Fruit fly (Drosophila melanogaster): ENCODE results near the gene CG31917.
A peak's percentile ranks its signal among the peaks of the same experiment; 100 is the strongest.

CG31917 gene

DNA sequence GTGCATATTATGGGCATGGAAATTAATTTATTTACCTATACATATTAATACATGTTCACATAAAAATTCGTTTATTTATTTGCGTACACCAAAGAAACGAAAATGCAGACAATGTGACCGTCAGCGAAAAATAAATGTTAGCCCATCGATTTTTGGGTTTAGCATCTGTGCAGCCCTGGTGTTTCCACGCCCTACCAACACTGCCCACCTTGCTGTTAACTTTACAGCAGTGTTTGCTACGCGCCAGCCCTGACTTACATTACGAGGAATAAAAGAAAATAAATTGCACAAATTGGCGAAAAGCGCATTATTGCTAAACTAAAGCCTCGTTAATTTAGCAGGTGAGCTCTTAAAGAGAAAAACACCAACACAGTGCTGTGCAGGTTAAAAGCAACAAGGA, 32.4 kb upstream of the CG31917 start, which contains the start of the genes CG33995, CG44000 and CG44001 (continued):
- TF ChIP-seq bigmax (GFP tag; optimal IDR thresholded peaks at IDR 0.05) (no peak), tin (GFP tag; optimal IDR thresholded peaks at IDR 0.05) (peak; percentile 53), CG33557 (GFP tag; optimal IDR thresholded peaks at IDR 0.05) (peak; percentile 14), sc (optimal IDR thresholded peaks at IDR 0.05) (no peak), sc (GFP tag; optimal IDR thresholded peaks at IDR 0.05) (no peak), h (optimal IDR thresholded peaks at IDR 0.05) (no peak), emc (GFP tag; optimal IDR thresholded peaks at IDR 0.05) (peak; percentile 4), ci (GFP tag; IDR thresholded peaks at IDR 0.05) (peak; percentile 70), lab (GFP tag; optimal IDR thresholded peaks at IDR 0.05) (peak; percentile 47), CG12391 (tag; optimal IDR thresholded peaks at IDR 0.05) (peak; percentile 53), CG17568 (GFP tag; optimal IDR thresholded peaks at IDR 0.05) (no peak), pnt (GFP tag; optimal IDR thresholded peaks at IDR 0.05) (peak; percentile 28), sr (GFP tag; IDR thresholded peaks at IDR 0.05) (no peak), hb (GFP tag; IDR thresholded peaks at IDR 0.05; ENCODE audit: partially characterized antibody) (no peak), CG7271 (tag; optimal IDR thresholded peaks at IDR 0.05) (peak; percentile 3), chn (GFP tag; optimal IDR thresholded peaks at IDR 0.05) (peak; percentile 63), Side (GFP tag; optimal IDR thresholded peaks at IDR 0.05) (peak; percentile 58), sqz (GFP tag; optimal IDR thresholded peaks at IDR 0.05) (peak; percentile 23), trem (tag; optimal IDR thresholded peaks at IDR 0.05) (peak; percentile 45), CG4424 (GFP tag; optimal IDR thresholded peaks at IDR 0.05) (peak; percentile 5), MBD-R2 (GFP tag; IDR thresholded peaks at IDR 0.05) (peak; percentile 94), CG12659 (GFP tag; optimal IDR thresholded peaks at IDR 0.05) (peak; percentile 94), her (GFP tag; optimal IDR thresholded peaks at IDR 0.05) (peak; percentile 65), NC2α (GFP tag; optimal IDR thresholded peaks at IDR 0.05) (peak; percentile 8), Dip3 (GFP tag; optimal IDR thresholded peaks at IDR 0.05) (peak; percentile 39), prd (optimal IDR thresholded peaks at IDR 0.05) (no peak), prd (GFP tag; IDR thresholded peaks at IDR 0.05) (peak; percentile 40; the same call in 1 of the 3 replicates), crol (GFP tag; IDR thresholded peaks at IDR 0.05) (no peak), CG11247 (GFP tag; IDR thresholded peaks at IDR 0.05) (0 out of 2 replicates have a peak, but pooled peaks have one; percentile 12), CG12769 (tag; optimal IDR thresholded peaks at IDR 0.05) (peak; percentile 61), Bteb2 (GFP tag; optimal IDR thresholded peaks at IDR 0.05) (peak; percentile 8), zfh2 (GFP tag; optimal IDR thresholded peaks at IDR 0.05) (peak; percentile 64), eyg (GFP tag; optimal IDR thresholded peaks at IDR 0.05) (peak; percentile 16), CG8281 (tag; optimal IDR thresholded peaks at IDR 0.05) (no peak), pb (GFP tag; optimal IDR thresholded peaks at IDR 0.05) (no peak), CG11085 (GFP tag; IDR thresholded peaks at IDR 0.05) (peak; percentile 39; the same call in 1 of the 2 replicates), CG4854 (GFP tag; optimal IDR thresholded peaks at IDR 0.05) (peak; percentile 55), CG2116 (GFP tag; optimal IDR thresholded peaks at IDR 0.05) (peak; percentile 91), so (GFP tag; IDR thresholded peaks at IDR 0.05) (no peak), HLH3B (GFP tag; IDR thresholded peaks at IDR 0.05) (0 out of 2 replicates have a peak, but pooled peaks have one; percentile 5), bowl (GFP tag; IDR thresholded peaks at IDR 0.05) (no peak), jing (GFP tag; optimal IDR thresholded peaks at IDR 0.05) (no peak), CG12942 (GFP tag; optimal IDR thresholded peaks at IDR 0.05) (peak; percentile 32), CG1233 (GFP tag; optimal IDR thresholded peaks at IDR 0.05) (no peak), sob (GFP tag; IDR thresholded peaks at IDR 0.05) (peak; percentile 55), nom (GFP tag; optimal IDR thresholded peaks at IDR 0.05) (peak; percentile 37), unpg (GFP tag; optimal IDR thresholded peaks at IDR 0.05) (peak; percentile 46), CG18599 (GFP tag; optimal IDR thresholded peaks at IDR 0.05) (no peak), CG18476 (GFP tag; optimal IDR thresholded peaks at IDR 0.05) (no peak), CG11504 (tag; optimal IDR thresholded peaks at IDR 0.05) (peak; percentile 52), pan (optimal IDR thresholded peaks at IDR 0.05) (no peak), pan (GFP tag; optimal IDR thresholded peaks at IDR 0.05 in 1 of 2, IDR thresholded peaks at IDR 0.05 in 1 of 2) (peak in 1 of 2 experiments; percentile 22)

Data from whole organism, embryonic.